Fruit fly (Drosophila melanogaster) whole organism, embryonic: ENCODE data around the gene Cpr67Fa2.

ENCODE experiments used
- ATbp ChIP-seq: fragments of 200-800 bp; sonication (Bioruptor generic); optimal IDR thresholded peaks from 2 replicates; lab custom pipeline; 2017; ENCODE audit warnings: missing biosample characterization, mild to moderate bottlenecking, missing genetic modification characterization, missing genetic modification reagents
- B-H1 ChIP-seq: fragments of 200-800 bp; sonication (Bioruptor generic); IDR thresholded peaks from 3 replicates; pipeline ENCODE4 v1.3.6; 2022; ENCODE audit warnings: missing biosample characterization, missing genetic modification characterization
- CG10209 ChIP-seq: fragments of 200-800 bp; sonication (Bioruptor generic); optimal IDR thresholded peaks from 3 replicates; lab custom pipeline; 2017; ENCODE audit warnings: missing biosample characterization, mild to moderate bottlenecking, missing genetic modification characterization, missing genetic modification reagents
- CG11093 ChIP-seq: fragments of 200-800 bp; sonication (Bioruptor generic); IDR thresholded peaks from 3 replicates; pipeline ENCODE4 v1.3.6; 2022; ENCODE audit warnings: missing biosample characterization, missing genetic modification characterization
- CG11560 ChIP-seq: fragments of 200-800 bp; sonication (Bioruptor generic); IDR thresholded peaks from 3 replicates; pipeline ENCODE4 v1.3.6; 2022; ENCODE audit warnings: missing biosample characterization, missing genetic modification characterization
- CG11696 ChIP-seq: fragments of 200-800 bp; sonication (Bioruptor generic); IDR thresholded peaks from 2 replicates; pipeline ENCODE4 v1.3.6; 2022; ENCODE audit warnings: missing biosample characterization, missing genetic modification characterization
- CG12391 ChIP-seq: fragments of 200-800 bp; sonication (Bioruptor generic); optimal IDR thresholded peaks from 3 replicates; lab custom pipeline; 2018; ENCODE audit warnings: missing biosample characterization, mild to moderate bottlenecking, missing genetic modification characterization, moderate library complexity
- CG14710 ChIP-seq: fragments of 200-800 bp; sonication (Bioruptor generic); optimal IDR thresholded peaks from 3 replicates; lab custom pipeline; 2019; ENCODE audit warnings: missing biosample characterization, mild to moderate bottlenecking, missing genetic modification characterization, moderate library complexity
- CG15514 ChIP-seq: fragments of 200-800 bp; sonication (Bioruptor generic); optimal IDR thresholded peaks from 3 replicates; lab custom pipeline; 2017; ENCODE audit warnings: missing biosample characterization, missing genetic modification characterization, mild to moderate bottlenecking, moderate library complexity, missing genetic modification reagents
- CG17186 ChIP-seq: fragments of 200-800 bp; sonication (Bioruptor generic); optimal IDR thresholded peaks from 3 replicates; lab custom pipeline; 2017; ENCODE audit warnings: missing biosample characterization, missing genetic modification reagents, missing genetic modification characterization
- CG17328 ChIP-seq: fragments of 200-800 bp; sonication (Bioruptor generic); IDR thresholded peaks from 2 replicates; pipeline ENCODE4 v1.3.6; 2022; ENCODE audit warnings: missing biosample characterization, missing genetic modification characterization
- CG17829 ChIP-seq: fragments of 200-800 bp; optimal IDR thresholded peaks from 2 replicates; lab custom pipeline; 2019; ENCODE audit warnings: missing biosample characterization, mild to moderate bottlenecking, missing genetic modification characterization, moderate library complexity
- CG2202 ChIP-seq: fragments of 200-800 bp; sonication (Bioruptor generic); optimal IDR thresholded peaks from 2 replicates; lab custom pipeline; 2018; ENCODE audit warnings: missing biosample characterization, mild to moderate bottlenecking, missing genetic modification characterization
- CG31441 ChIP-seq: fragments of 200-800 bp; sonication (Bioruptor generic); IDR thresholded peaks from 2 replicates; pipeline ENCODE4 v1.3.6; 2022; ENCODE audit warnings: missing biosample characterization, missing genetic modification characterization
- CG4730 ChIP-seq: fragments of 200-800 bp; sonication (Bioruptor generic); IDR thresholded peaks from 2 replicates; pipeline ENCODE4 v1.3.6; 2022; ENCODE audit warnings: missing biosample characterization, missing genetic modification characterization
- CG6765 ChIP-seq: fragments of 200-800 bp; sonication (Bioruptor generic); optimal IDR thresholded peaks from 3 replicates; lab custom pipeline; 2017; ENCODE audit warnings: missing biosample characterization, mild to moderate bottlenecking, missing genetic modification characterization
- CG7745 ChIP-seq: fragments of 200-800 bp; sonication (Bioruptor generic); optimal IDR thresholded peaks from 2 replicates; lab custom pipeline; 2018; ENCODE audit warnings: missing biosample characterization, mild to moderate bottlenecking, missing genetic modification characterization, moderate library complexity
- CG7839 ChIP-seq: fragments of 200-800 bp; sonication (Bioruptor generic); optimal IDR thresholded peaks from 3 replicates; lab custom pipeline; 2018; ENCODE audit warnings: missing biosample characterization, mild to moderate bottlenecking, missing genetic modification characterization, moderate library complexity
- CG9609 ChIP-seq: fragments of 200-800 bp; sonication (Bioruptor generic); optimal IDR thresholded peaks from 3 replicates; lab custom pipeline; 2016; ENCODE audit warnings: missing biosample characterization, missing genetic modification characterization
- CG9727 ChIP-seq: fragments of 200-800 bp; sonication (Bioruptor generic); optimal IDR thresholded peaks from 3 replicates; lab custom pipeline; 2017; ENCODE audit warnings: missing biosample characterization, mild to moderate bottlenecking, missing genetic modification characterization
- CG9797 ChIP-seq: fragments of 200-800 bp; sonication (Bioruptor generic); optimal IDR thresholded peaks from 3 replicates; lab custom pipeline; 2018; ENCODE audit warnings: missing biosample characterization, mild to moderate bottlenecking, missing genetic modification characterization
- Dref ChIP-seq: fragments of 200-800 bp; sonication (Bioruptor generic); IDR thresholded peaks from 2 replicates; pipeline ENCODE4 v1.3.6; 2022; ENCODE audit warnings: missing biosample characterization, missing genetic modification characterization
- Elba2 ChIP-seq: fragments of 200-800 bp; sonication (Bioruptor generic); optimal IDR thresholded peaks from 3 replicates; lab custom pipeline; 2016; ENCODE audit warnings: missing biosample characterization, missing genetic modification characterization
- GATAe ChIP-seq: fragments of 200-800 bp; sonication (Bioruptor generic); conservative IDR thresholded peaks from 2 replicates; pipeline ENCODE4 v1.3.6; 2022; ENCODE audit warnings: missing biosample characterization, missing genetic modification characterization
- HLH54F ChIP-seq: fragments of 200-800 bp; sonication (Bioruptor generic); optimal IDR thresholded peaks from 3 replicates; lab custom pipeline; 2016; ENCODE audit warnings: missing biosample characterization, missing genetic modification characterization
- Hsf ChIP-seq: fragments of 200-800 bp; sonication (Bioruptor generic); optimal IDR thresholded peaks from 3 replicates; lab custom pipeline; 2016; ENCODE audit warnings: missing biosample characterization, missing genetic modification characterization
- MTF-1 ChIP-seq: fragments of 200-800 bp; sonication (Bioruptor generic); optimal IDR thresholded peaks from 2 replicates; lab custom pipeline; 2018; ENCODE audit warnings: missing biosample characterization, mild to moderate bottlenecking, missing genetic modification characterization, borderline replicate concordance
- Meics ChIP-seq: fragments of 200-800 bp; sonication (Bioruptor generic); optimal IDR thresholded peaks from 2 replicates; lab custom pipeline; 2017; ENCODE audit warnings: missing biosample characterization, mild to moderate bottlenecking, missing genetic modification characterization
- Myb ChIP-seq: fragments of 200-800 bp; sonication (Bioruptor generic); optimal IDR thresholded peaks from 2 replicates; lab custom pipeline; 2016; ENCODE audit warnings: missing biosample characterization, missing genetic modification characterization
- Optix ChIP-seq: fragments of 200-800 bp; sonication (Bioruptor generic); IDR thresholded peaks from 3 replicates; pipeline ENCODE4 v1.3.6; 2022; ENCODE audit warnings: missing biosample characterization, missing genetic modification characterization
- Rx ChIP-seq: fragments of 200-800 bp; sonication (Bioruptor generic); IDR thresholded peaks from 2 replicates; pipeline ENCODE4 v1.3.6; 2022; ENCODE audit warnings: missing biosample characterization, missing genetic modification characterization
- Vsx1 ChIP-seq: fragments of 200-800 bp; sonication (Bioruptor generic); optimal IDR thresholded peaks from 2 replicates; lab custom pipeline; 2017; ENCODE audit warnings: missing biosample characterization, mild to moderate bottlenecking, missing genetic modification characterization, missing genetic modification reagents
- amos ChIP-seq: fragments of 200-800 bp; sonication (Bioruptor generic); IDR thresholded peaks from 2 replicates; pipeline ENCODE4 v1.3.6; 2022; ENCODE audit warnings: missing biosample characterization, missing genetic modification characterization; ENCODE audit not compliant: partially characterized antibody
- ara ChIP-seq: fragments of 200-800 bp; sonication (Bioruptor generic); IDR thresholded peaks from 2 replicates; pipeline ENCODE4 v1.3.6; 2022; ENCODE audit warnings: missing biosample characterization, missing genetic modification characterization
- bcd ChIP-seq: fragments of 200-800 bp; sonication (Bioruptor generic); optimal IDR thresholded peaks from 2 replicates; lab custom pipeline; 2017; ENCODE audit warnings: missing biosample characterization, mild to moderate bottlenecking, missing genetic modification characterization
- cas ChIP-seq: fragments of 200-800 bp; sonication (Bioruptor generic); IDR thresholded peaks from 2 replicates; pipeline ENCODE4 v1.3.6; 2022; ENCODE audit warnings: missing biosample characterization, missing genetic modification characterization
- caup ChIP-seq: fragments of 200-800 bp; sonication (Bioruptor generic); optimal IDR thresholded peaks from 3 replicates; lab custom pipeline; 2017; ENCODE audit warnings: missing biosample characterization, mild to moderate bottlenecking, missing genetic modification characterization, moderate library complexity; ENCODE audit not compliant: severe bottlenecking
- fd3F ChIP-seq: fragments of 200-800 bp; sonication (Bioruptor generic); optimal IDR thresholded peaks from 2 replicates; lab custom pipeline; 2018; ENCODE audit warnings: missing biosample characterization, mild to moderate bottlenecking, missing genetic modification characterization, moderate library complexity
- gfzf ChIP-seq: fragments of 200-800 bp; sonication (Bioruptor generic); optimal IDR thresholded peaks from 2 replicates; lab custom pipeline; 2016; ENCODE audit warnings: missing biosample characterization, mild to moderate bottlenecking, missing genetic modification characterization, moderate library complexity
- grau ChIP-seq: fragments of 200-800 bp; optimal IDR thresholded peaks from 3 replicates; lab custom pipeline; 2019; ENCODE audit warnings: missing biosample characterization, mild to moderate bottlenecking, missing genetic modification characterization, moderate library complexity
- gsb-n ChIP-seq: fragments of 200-800 bp; sonication (Bioruptor generic); optimal IDR thresholded peaks from 3 replicates; lab custom pipeline; 2018; ENCODE audit warnings: missing biosample characterization, mild to moderate bottlenecking, missing genetic modification characterization
- knrl ChIP-seq: fragments of 200-800 bp; sonication (Bioruptor generic); IDR thresholded peaks from 3 replicates; pipeline ENCODE4 v1.3.6; 2022; ENCODE audit warnings: missing biosample characterization, missing genetic modification characterization; ENCODE audit not compliant: partially characterized antibody
- lilli ChIP-seq: fragments of 200-800 bp; sonication (Bioruptor generic); optimal IDR thresholded peaks from 3 replicates; lab custom pipeline; 2016; ENCODE audit warnings: missing biosample characterization, missing genetic modification characterization
- pan ChIP-seq, 4 experiments: fragments of >200 bp in 3 of 4; fragments of 200-800 bp in 1 of 4; sonication (Bioruptor generic) in 1 of 4; optimal IDR thresholded peaks in 3 of 4; IDR thresholded peaks in 1 of 4; 2 replicates each; pipeline versions ENCODE4 v1.3.6 to Lab custom; 2017 to 2022; ENCODE audit warnings: missing biosample characterization in 2 of 4, missing genetic modification characterization in 2 of 4, mixed read lengths in 1 of 4
- pb ChIP-seq: fragments of 200-800 bp; sonication (Bioruptor generic); optimal IDR thresholded peaks from 3 replicates; lab custom pipeline; 2016; ENCODE audit warnings: missing biosample characterization, missing genetic modification characterization
- pros ChIP-seq: fragments of 200-800 bp; sonication (Bioruptor generic); optimal IDR thresholded peaks from 3 replicates; lab custom pipeline; 2019; ENCODE audit warnings: missing biosample characterization, mild to moderate bottlenecking, missing genetic modification characterization, moderate library complexity
- scrt ChIP-seq: fragments of 200-800 bp; sonication (Bioruptor generic); optimal IDR thresholded peaks from 2 replicates; lab custom pipeline; 2018; ENCODE audit warnings: missing biosample characterization, mild to moderate bottlenecking, missing genetic modification characterization, moderate library complexity
- sim ChIP-seq: fragments of 200-800 bp; sonication (Bioruptor generic); IDR thresholded peaks from 2 replicates; pipeline ENCODE4 v1.3.6; 2022; ENCODE audit warnings: missing biosample characterization, missing genetic modification characterization
- wdn ChIP-seq: fragments of 200-800 bp; sonication (Bioruptor generic); IDR thresholded peaks from 2 replicates; pipeline ENCODE4 v1.3.6; 2022; ENCODE audit warnings: missing biosample characterization, missing genetic modification characterization

Gene Cpr67Fa2

dm6 chr3L:10889000-10889691 lies 2.4 kb upstream of the Cpr67Fa2 start (continued):
- TF ChIP-seq CG9609 (GFP tag; lab: Kevin White, UChicago) (no peak), CG9727 (GFP tag; lab: Kevin White, UChicago) (no peak), ara (GFP tag; lab: Robert Waterston, UW) (no peak), CG7839 (peak; percentile 26), Meics (peak; percentile 4), fd3F (GFP tag; lab: Kevin White, UChicago) (no peak), grau (tag; lab: Kevin White, UChicago) (peak; percentile 29), Myb (no peak), Dref (no peak), knrl (GFP tag; lab: Robert Waterston, UW) (no peak), B-H1 (GFP tag; lab: Robert Waterston, UW) (no peak), CG11093 (no peak), CG11696 (GFP tag; lab: Robert Waterston, UW) (peak; percentile 69), GATAe (no peak), Rx (GFP tag; lab: Robert Waterston, UW) (no peak), CG10209 (GFP tag; lab: Kevin White, UChicago) (no peak), Elba2 (no peak), CG12391 (tag; lab: Kevin White, UChicago) (peak; percentile 4), cas (no peak), CG2202 (tag; lab: Kevin White, UChicago) (no peak), CG9797 (no peak), CG14710 (tag; lab: Kevin White, UChicago) (no peak), ATbp (no peak), caup (GFP tag; lab: Kevin White, UChicago) (no peak), Vsx1 (GFP tag; lab: Kevin White, UChicago) (no peak), CG17186 (GFP tag; lab: Kevin White, UChicago) (no peak), CG7745 (tag; lab: Kevin White, UChicago) (no peak), Hsf (GFP tag; lab: Kevin White, UChicago) (no peak), CG11560 (no peak), bcd (no peak), sim (no peak), CG31441 (GFP tag; lab: Robert Waterston, UW) (peak; percentile 27; the same call in 1 of the 2 replicates), HLH54F (GFP tag; lab: Kevin White, UChicago) (no peak), scrt (GFP tag; lab: Kevin White, UChicago) (no peak), gsb-n (no peak), amos (GFP tag; lab: Robert Waterston, UW) (no peak), lilli (no peak), Optix (GFP tag; lab: Robert Waterston, UW) (no peak), CG15514 (GFP tag; lab: Kevin White, UChicago) (no peak), pan (optimal IDR thresholded peaks at IDR 0.05; lab: Kevin White, UChicago) (no peak), pan (GFP tag; optimal IDR thresholded peaks at IDR 0.05 in 1 of 2, IDR thresholded peaks at IDR 0.05 in 1 of 2) (peak in 1 of 2 experiments; percentile 26), gfzf (GFP tag; lab: Kevin White, UChicago) (no peak), CG17829 (peak; percentile 11), wdn (GFP tag; lab: Robert Waterston, UW) (no peak), MTF-1 (GFP tag; lab: Kevin White, UChicago) (no peak), CG4730 (GFP tag; lab: Robert Waterston, UW) (no peak), CG17328 (GFP tag; lab: Robert Waterston, UW) (no peak), pb (no peak), pros (GFP tag; lab: Kevin White, UChicago) (peak; percentile 39), CG6765 (no peak)
